Fruit fly (Drosophila melanogaster): ENCODE data around the gene CG2004.

The CG2004 gene

dm6 chrX:8681189-8681821 lies 33.4 kb downstream of the CG2004 start, which contains the start of gene CAH3:
TSS of gene CAH3 (plus strand) at chrX:8681252.
- TF ChIP-seq fd96Cb (tag; optimal IDR thresholded peaks at IDR 0.05) (peak; percentile 91), sim (GFP tag; IDR thresholded peaks at IDR 0.05) (peak; percentile 78), CG8478 (optimal IDR thresholded peaks at IDR 0.05) (no peak), stwl (tag; optimal IDR thresholded peaks at IDR 0.05) (peak; percentile 50), Trl (optimal IDR thresholded peaks at IDR 0.05) (no peak), Trl (GFP tag; optimal IDR thresholded peaks at IDR 0.05) (peak; percentile 93), Oli (tag; optimal IDR thresholded peaks at IDR 0.05) (peak; percentile 92), Jarid2 (GFP tag; optimal IDR thresholded peaks at IDR 0.05) (peak; percentile 76), otp (GFP tag; IDR thresholded peaks at IDR 0.05) (peak; percentile 86), pros (GFP tag; optimal IDR thresholded peaks at IDR 0.05) (peak; percentile 50), unc-4 (GFP tag; IDR thresholded peaks at IDR 0.05; ENCODE audit: partially characterized antibody) (no peak), CG13624 (GFP tag; optimal IDR thresholded peaks at IDR 0.05) (peak; percentile 93), dmrt11E (tag; optimal IDR thresholded peaks at IDR 0.05) (peak; percentile 94), CG9797 (GFP tag; optimal IDR thresholded peaks at IDR 0.05) (peak; percentile 63), nerfin-2 (GFP tag; IDR thresholded peaks at IDR 0.05; ENCODE audit: partially characterized antibody) (no peak), luna (GFP tag; optimal IDR thresholded peaks at IDR 0.05) (peak; percentile 46), CG11695 (GFP tag; IDR thresholded peaks at IDR 0.05) (peak; percentile 93), Ssrp (tag; optimal IDR thresholded peaks at IDR 0.05) (peak; percentile 93), peb (GFP tag; IDR thresholded peaks at IDR 0.05) (peak; percentile 85), CG9609 (GFP tag; optimal IDR thresholded peaks at IDR 0.05) (peak; percentile 94), Dll (GFP tag; IDR thresholded peaks at IDR 0.05; ENCODE audit: partially characterized antibody) (0 out of 4 replicates have a peak, but pooled peaks have one; percentile 15), sob (GFP tag; IDR thresholded peaks at IDR 0.05) (peak; percentile 94), CG15514 (GFP tag; optimal IDR thresholded peaks at IDR 0.05) (peak; percentile 99), CG17612 (GFP tag; IDR thresholded peaks at IDR 0.05) (peak; percentile 68), MBD-R2 (GFP tag; IDR thresholded peaks at IDR 0.05) (peak; percentile 81), vvl (GFP tag; IDR thresholded peaks at IDR 0.05) (peak; percentile 95), her (GFP tag; optimal IDR thresholded peaks at IDR 0.05) (peak; percentile 94), Dek (tag; optimal IDR thresholded peaks at IDR 0.05) (peak; percentile 92), zfh2 (GFP tag; optimal IDR thresholded peaks at IDR 0.05) (peak; percentile 95), CG11456 (GFP tag; IDR thresholded peaks at IDR 0.05) (peak; percentile 88), inv (GFP tag; IDR thresholded peaks at IDR 0.05; ENCODE audit: partially characterized antibody) (no peak), ewg (GFP tag; optimal IDR thresholded peaks at IDR 0.05) (peak; percentile 86), yki (optimal IDR thresholded peaks at IDR 0.05) (peak; percentile 40), pzg (GFP tag; optimal IDR thresholded peaks at IDR 0.05) (peak; percentile 53), CG17802 (tag; optimal IDR thresholded peaks at IDR 0.05) (peak; percentile 83), CG18619 (GFP tag; optimal IDR thresholded peaks at IDR 0.05) (peak; percentile 93), slou (GFP tag; optimal IDR thresholded peaks at IDR 0.05) (peak; percentile 82), fu2 (GFP tag; optimal IDR thresholded peaks at IDR 0.05) (peak; percentile 92), ap (GFP tag; IDR thresholded peaks at IDR 0.05) (peak; percentile 83), vnd (GFP tag; IDR thresholded peaks at IDR 0.05; ENCODE audit: partially characterized antibody) (no peak), caup (GFP tag; optimal IDR thresholded peaks at IDR 0.05; ENCODE audit: severe bottlenecking) (peak; percentile 95), lbe (GFP tag; optimal IDR thresholded peaks at IDR 0.05) (peak; percentile 81), CG11560 (tag; IDR thresholded peaks at IDR 0.05) (peak; percentile 64; the same call in 2 of the 3 replicates), fd3F (GFP tag; optimal IDR thresholded peaks at IDR 0.05) (peak; percentile 86), kah (GFP tag; optimal IDR thresholded peaks at IDR 0.05) (peak; percentile 83), lov (optimal IDR thresholded peaks at IDR 0.05) (no peak), lov (GFP tag; IDR thresholded peaks at IDR 0.05) (peak; percentile 93), CG14014 (GFP tag; IDR thresholded peaks at IDR 0.05) (peak; percentile 93), CG12104 (GFP tag; optimal IDR thresholded peaks at IDR 0.05) (peak; percentile 90), Doc2 (GFP tag; IDR thresholded peaks at IDR 0.05) (peak; percentile 48; the same call in 1 of the 2 replicates)

Data from whole organism, embryonic.